Fruit fly (Drosophila melanogaster): ENCODE data around the gene CG44426.

The CG44426 gene

dm6 chrX:20963405-20963804, 14.7 kb upstream of the CG44426 start, which contains the start of gene Ser6:
Gene Ser6 (minus strand): TSS chrX:20963505.
- TF ChIP-seq GATAe (GFP tag; conservative IDR thresholded peaks at IDR 0.05), result peak; percentile 62
- no peak for TF ChIP-seq CG12744 (GFP tag; optimal IDR thresholded peaks at IDR 0.05)

- TF ChIP-seq CG1233 (GFP tag; optimal IDR thresholded peaks at IDR 0.05), result no peak
- peak; percentile 53 for TF ChIP-seq grn (GFP tag; optimal IDR thresholded peaks at IDR 0.05)
- no peak for TF ChIP-seq NFAT (GFP tag; IDR thresholded peaks at IDR 0.05)
- no peak for TF ChIP-seq CG13894 (tag; optimal IDR thresholded peaks at IDR 0.05)
- TF ChIP-seq ERR (GFP tag; optimal IDR thresholded peaks at IDR 0.05), result peak; percentile 70
- TF ChIP-seq gfzf (GFP tag; optimal IDR thresholded peaks at IDR 0.05), result no peak
- no peak for TF ChIP-seq CG17568 (GFP tag; optimal IDR thresholded peaks at IDR 0.05)
- TF ChIP-seq pita (GFP tag; optimal IDR thresholded peaks at IDR 0.05), result no peak
- TF ChIP-seq CG17361 (GFP tag; IDR thresholded peaks at IDR 0.05), result no peak
- no peak for TF ChIP-seq tin (GFP tag; optimal IDR thresholded peaks at IDR 0.05)
- no peak for TF ChIP-seq Tbp (GFP tag; optimal IDR thresholded peaks at IDR 0.05)
- no peak for TF ChIP-seq CG4707 (GFP tag; optimal IDR thresholded peaks at IDR 0.05)
- no peak for TF ChIP-seq pan (optimal IDR thresholded peaks at IDR 0.05)
- no peak for TF ChIP-seq pan (GFP tag; optimal IDR thresholded peaks at IDR 0.05 in 1 of 2, IDR thresholded peaks at IDR 0.05 in 1 of 2)
- no peak for TF ChIP-seq CG12769 (tag; optimal IDR thresholded peaks at IDR 0.05)
- no peak for TF ChIP-seq CG13287 (GFP tag; IDR thresholded peaks at IDR 0.05; ENCODE audit: partially characterized antibody)
- TF ChIP-seq GATAe (GFP tag; conservative IDR thresholded peaks at IDR 0.05), result 0 out of 2 replicates have a peak, but pooled peaks have one; percentile 13
- no peak for TF ChIP-seq MTF-1 (GFP tag; optimal IDR thresholded peaks at IDR 0.05; ENCODE audit: borderline replicate concordance)
- no peak for TF ChIP-seq pnt (GFP tag; optimal IDR thresholded peaks at IDR 0.05)
- no peak for TF ChIP-seq sima (GFP tag; optimal IDR thresholded peaks at IDR 0.05)
- peak; percentile 33 for TF ChIP-seq CG34376 (GFP tag; optimal IDR thresholded peaks at IDR 0.05)
- TF ChIP-seq CG17612 (GFP tag; IDR thresholded peaks at IDR 0.05), result no peak
- no peak for TF ChIP-seq CG4730 (GFP tag; IDR thresholded peaks at IDR 0.05)
- TF ChIP-seq slp2 (GFP tag; optimal IDR thresholded peaks at IDR 0.05), result no peak
- TF ChIP-seq Atf3 (GFP tag; optimal IDR thresholded peaks at IDR 0.05), result no peak
- TF ChIP-seq Lhr (GFP tag; optimal IDR thresholded peaks at IDR 0.05), result no peak
- TF ChIP-seq Neu2 (GFP tag; optimal IDR thresholded peaks at IDR 0.05; ENCODE audit: borderline replicate concordance), result no peak
- no peak for TF ChIP-seq E2f1 (GFP tag; IDR thresholded peaks at IDR 0.05)
- no peak for TF ChIP-seq dmrt99B (tag; optimal IDR thresholded peaks at IDR 0.05)
- TF ChIP-seq CG30431 (GFP tag; optimal IDR thresholded peaks at IDR 0.05), result no peak
These were observed 12.6 kb upstream of the CG44426 start, which contains the start of gene CG1304 for dm6 chrX:20965369-20966040. Gene CG1304 (minus strand): TSS chrX:20965419.

- TF ChIP-seq CG6791 (GFP tag; IDR thresholded peaks at IDR 0.05; ENCODE audit: partially characterized antibody) (no peak), ewg (GFP tag; optimal IDR thresholded peaks at IDR 0.05) (no peak), ab (GFP tag; optimal IDR thresholded peaks at IDR 0.05) (no peak), CG8478 (optimal IDR thresholded peaks at IDR 0.05) (no peak), inv (GFP tag; IDR thresholded peaks at IDR 0.05; ENCODE audit: partially characterized antibody) (no peak), Fer1 (GFP tag; optimal IDR thresholded peaks at IDR 0.05) (no peak), slbo (GFP tag; IDR thresholded peaks at IDR 0.05) (no peak), jing (GFP tag; optimal IDR thresholded peaks at IDR 0.05) (no peak)
These were observed 6.3 kb downstream of the CG44426 start, which contains the start of gene CG11666 for dm6 chrX:20984386-20984785. Gene CG11666 (plus strand): TSS chrX:20984686.

All from whole organism, embryonic.